Worm (Caenorhabditis elegans) whole organism, L2 larva: Measurements from ENCODE around the gene F27E5.7.

ENCODE experiments used
- C34F6.9 ChIP-seq: fragments of 150-350 bp; optimal IDR thresholded peaks from 2 replicates; lab custom pipeline; 2014; ENCODE audit warnings: missing biosample characterization, missing genetic modification characterization
- F13H6.1 ChIP-seq: sonication (generic microtip); optimal IDR thresholded peaks from 2 replicates; lab custom pipeline; 2016; ENCODE audit warnings: missing genetic modification characterization, missing compliant biosample characterization
- R02D3.7 ChIP-seq: fragments of 150-350 bp; optimal IDR thresholded peaks from 2 replicates; lab custom pipeline; 2014; ENCODE audit warnings: missing biosample characterization, missing genetic modification characterization
- Y55F3AM.14 ChIP-seq: fragments of 200-800 bp; sonication (Bioruptor generic); optimal IDR thresholded peaks from 2 replicates; lab custom pipeline; 2018; ENCODE audit warnings: mild to moderate bottlenecking, missing genetic modification characterization, missing compliant biosample characterization
- alr-1 ChIP-seq: fragments of 150-350 bp; optimal IDR thresholded peaks from 2 replicates; lab custom pipeline; 2014; ENCODE audit warnings: missing biosample characterization, missing genetic modification characterization
- aly-2 ChIP-seq: fragments of 150-350 bp; optimal IDR thresholded peaks from 2 replicates; lab custom pipeline; 2014; ENCODE audit warnings: missing biosample characterization, missing genetic modification characterization
- ama-1 ChIP-seq: fragments of 150-350 bp; optimal IDR thresholded peaks from 2 replicates; lab custom pipeline; 2018; ENCODE audit warnings: inconsistent platforms
- blmp-1 ChIP-seq: sonication (generic microtip); optimal IDR thresholded peaks from 2 replicates; lab custom pipeline; 2017; ENCODE audit warnings: missing genetic modification characterization, mild to moderate bottlenecking, missing compliant biosample characterization, antibody characterized with exemption, moderate library complexity; ENCODE audit not compliant: insufficient read depth
- ceh-16 ChIP-seq: fragments of 150-350 bp; optimal IDR thresholded peaks from 2 replicates; lab custom pipeline; 2014; ENCODE audit warnings: missing biosample characterization, missing genetic modification characterization
- ceh-82 ChIP-seq: fragments of 150-350 bp; optimal IDR thresholded peaks from 2 replicates; lab custom pipeline; 2014; ENCODE audit warnings: missing biosample characterization, missing genetic modification characterization
- crh-2 ChIP-seq: sonication (generic microtip); optimal IDR thresholded peaks from 2 replicates; lab custom pipeline; 2017; ENCODE audit warnings: missing biosample characterization, missing genetic modification characterization
- egl-27 ChIP-seq: sonication (generic microtip); optimal IDR thresholded peaks from 3 replicates; lab custom pipeline; 2017; ENCODE audit warnings: missing biosample characterization, missing genetic modification reagents, missing genetic modification characterization
- elt-1 ChIP-seq: fragments of 150-350 bp; optimal IDR thresholded peaks from 2 replicates; lab custom pipeline; 2014; ENCODE audit warnings: missing biosample characterization, missing genetic modification characterization
- fos-1 ChIP-seq: fragments of 150-350 bp; optimal IDR thresholded peaks from 2 replicates; lab custom pipeline; 2014; ENCODE audit warnings: missing biosample characterization, missing genetic modification characterization
- gmeb-1 ChIP-seq: fragments of 150-350 bp; optimal IDR thresholded peaks from 2 replicates; lab custom pipeline; 2014; ENCODE audit warnings: missing biosample characterization, missing genetic modification characterization
- lin-11 ChIP-seq: fragments of 150-350 bp; sonication (generic microtip); optimal IDR thresholded peaks from 2 replicates; lab custom pipeline; 2014; ENCODE audit warnings: missing biosample characterization, missing genetic modification characterization, inconsistent platforms, mixed read lengths
- lin-13 ChIP-seq: fragments of 150-350 bp; optimal IDR thresholded peaks from 2 replicates; lab custom pipeline; 2014; ENCODE audit warnings: missing biosample characterization, missing genetic modification reagents, missing genetic modification characterization
- lin-39 ChIP-seq: fragments of 150-350 bp; optimal IDR thresholded peaks from 2 replicates; lab custom pipeline; 2014; ENCODE audit warnings: missing biosample characterization, missing genetic modification reagents, missing genetic modification characterization
- lsy-2 ChIP-seq, 2 experiments: fragments of 150-350 bp in 1 of 2; sonication (generic microtip) in 1 of 2; optimal IDR thresholded peaks; 2 replicates each; lab custom pipeline; 2014 to 2017; ENCODE audit warnings: missing biosample characterization in 2 of 2, missing genetic modification characterization in 2 of 2
- mab-5 ChIP-seq: fragments of 150-350 bp; optimal IDR thresholded peaks from 2 replicates; lab custom pipeline; 2014; ENCODE audit warnings: missing biosample characterization, missing genetic modification characterization
- mbf-1 ChIP-seq: sonication (generic microtip); optimal IDR thresholded peaks from 2 replicates; lab custom pipeline; 2017; ENCODE audit warnings: missing biosample characterization, missing genetic modification characterization
- nhr-10 ChIP-seq: sonication (generic microtip); optimal IDR thresholded peaks from 2 replicates; lab custom pipeline; 2017; ENCODE audit warnings: missing biosample characterization, missing genetic modification characterization
- nhr-11 ChIP-seq: fragments of 150-350 bp; optimal IDR thresholded peaks from 2 replicates; lab custom pipeline; 2014; ENCODE audit warnings: missing biosample characterization, missing genetic modification characterization
- nhr-12 ChIP-seq: fragments of 150-350 bp; optimal IDR thresholded peaks from 2 replicates; lab custom pipeline; 2014; ENCODE audit warnings: missing biosample characterization, missing genetic modification characterization
- nhr-129 ChIP-seq: fragments of 150-350 bp; optimal IDR thresholded peaks from 2 replicates; lab custom pipeline; 2014; ENCODE audit warnings: missing biosample characterization, missing genetic modification characterization
- nhr-21 ChIP-seq: fragments of 150-350 bp; optimal IDR thresholded peaks from 2 replicates; lab custom pipeline; 2014; ENCODE audit warnings: missing biosample characterization, missing genetic modification characterization
- nhr-23 ChIP-seq: fragments of 150-350 bp; optimal IDR thresholded peaks from 2 replicates; lab custom pipeline; 2014; ENCODE audit warnings: missing biosample characterization, missing genetic modification reagents, missing genetic modification characterization
- nhr-237 ChIP-seq: fragments of 150-350 bp; optimal IDR thresholded peaks from 2 replicates; lab custom pipeline; 2014; ENCODE audit warnings: missing biosample characterization, missing genetic modification characterization
- nhr-6 ChIP-seq: fragments of 150-350 bp; optimal IDR thresholded peaks from 2 replicates; lab custom pipeline; 2014; ENCODE audit warnings: missing biosample characterization, missing genetic modification characterization
- peb-1 ChIP-seq: fragments of 150-350 bp; optimal IDR thresholded peaks from 2 replicates; lab custom pipeline; 2014; ENCODE audit warnings: missing biosample characterization, missing genetic modification characterization
- sem-4 ChIP-seq: fragments of 150-350 bp; optimal IDR thresholded peaks from 2 replicates; lab custom pipeline; 2014; ENCODE audit warnings: missing biosample characterization, missing genetic modification reagents, missing genetic modification characterization
- skn-1 ChIP-seq: sonication (generic microtip); optimal IDR thresholded peaks from 2 replicates; lab custom pipeline; 2017; ENCODE audit warnings: missing biosample characterization, missing genetic modification characterization
- sma-3 ChIP-seq: sonication (generic microtip); optimal IDR thresholded peaks from 2 replicates; lab custom pipeline; 2016; ENCODE audit warnings: missing genetic modification reagents, missing genetic modification characterization, missing compliant biosample characterization
- sma-9 ChIP-seq, 2 experiments: fragments of 150-350 bp in 1 of 2; sonication (generic microtip) in 1 of 2; optimal IDR thresholded peaks; 2 replicates each; lab custom pipeline; 2014 to 2016; ENCODE audit warnings: missing genetic modification characterization in 2 of 2, mild to moderate bottlenecking in 1 of 2, missing biosample characterization in 1 of 2, missing compliant biosample characterization in 1 of 2, missing genetic modification reagents in 1 of 2, moderate library complexity in 1 of 2
- snpc-4 ChIP-seq: fragments of 150-350 bp; optimal IDR thresholded peaks from 2 replicates; lab custom pipeline; 2014; ENCODE audit warnings: missing biosample characterization, missing genetic modification characterization
- unc-39 ChIP-seq: fragments of 150-350 bp; optimal IDR thresholded peaks from 2 replicates; lab custom pipeline; 2014; ENCODE audit warnings: missing biosample characterization, missing genetic modification characterization
- unc-55 ChIP-seq: fragments of 150-350 bp; sonication (generic microtip); optimal IDR thresholded peaks from 3 replicates; lab custom pipeline; 2014; ENCODE audit warnings: missing biosample characterization, missing genetic modification reagents, missing genetic modification characterization
- unc-62 ChIP-seq: fragments of 150-350 bp; optimal IDR thresholded peaks from 2 replicates; lab custom pipeline; 2014; ENCODE audit warnings: missing biosample characterization, missing genetic modification reagents, missing genetic modification characterization
- zag-1 ChIP-seq: fragments of 150-350 bp; optimal IDR thresholded peaks from 2 replicates; lab custom pipeline; 2014; ENCODE audit warnings: missing biosample characterization, missing genetic modification characterization
- ztf-1 ChIP-seq: fragments of 200-800 bp; sonication (Bioruptor generic); conservative IDR thresholded peaks from 2 replicates; pipeline ENCODE4 v1.3.6; 2022; ENCODE audit warnings: missing genetic modification characterization, missing compliant biosample characterization
- ztf-11 ChIP-seq: sonication (generic microtip); optimal IDR thresholded peaks from 2 replicates; lab custom pipeline; 2017; ENCODE audit warnings: missing biosample characterization, missing genetic modification characterization
- ztf-4 ChIP-seq: fragments of 150-350 bp; optimal IDR thresholded peaks from 2 replicates; lab custom pipeline; 2014; ENCODE audit warnings: missing biosample characterization, missing genetic modification characterization

Gene F27E5.7

DNA sequence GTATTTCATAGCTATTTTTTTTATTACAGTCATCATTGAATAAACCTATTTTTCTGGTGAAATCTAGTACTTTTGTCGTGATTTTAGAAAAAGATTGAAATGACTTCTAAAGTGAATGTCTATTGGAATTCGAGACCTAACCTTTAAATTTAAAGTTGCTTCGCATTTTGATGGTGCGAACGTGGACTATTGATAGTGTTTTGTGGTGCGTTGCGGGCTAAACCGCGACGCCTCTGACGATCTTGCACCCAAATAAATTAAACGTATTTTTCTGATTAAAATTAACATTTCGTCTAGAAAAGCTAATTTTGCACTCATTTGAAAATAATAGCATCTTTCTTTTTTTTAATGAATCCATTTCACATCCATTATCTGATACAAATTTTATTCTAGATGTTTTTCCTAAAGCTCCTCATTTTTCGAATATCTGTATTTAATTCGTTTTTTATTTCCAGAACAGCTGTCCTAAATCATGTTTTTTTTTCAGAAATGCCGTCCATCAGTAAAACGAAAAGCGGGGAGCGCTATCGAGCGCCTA is 49.9 kb downstream of the F27E5.7 start, which contains the start of gene wbp-11:
wbp-11 (plus strand) TSS at position 488 of the 538 bp plus-strand sequence.
- TF ChIP-seq skn-1 (tag; lab: Kevin White, UChicago) (no peak), zag-1 (tag; lab: Kevin White, UChicago) (no peak), ztf-11 (tag; lab: Kevin White, UChicago) (no peak), nhr-12 (tag; lab: Kevin White, UChicago) (no peak), sma-9 (GFP tag; optimal IDR thresholded peaks at IDR 0.05; lab: Kevin White, UChicago) (peak; percentile 0), sma-9 (tag; optimal IDR thresholded peaks at IDR 0.05; lab: Kevin White, UChicago) (no peak), nhr-129 (tag; lab: Kevin White, UChicago) (peak; percentile 38), fos-1 (tag; lab: Kevin White, UChicago) (no peak), nhr-237 (tag; lab: Kevin White, UChicago) (no peak), unc-55 (GFP tag; lab: Kevin White, UChicago) (peak; percentile 51), crh-2 (tag; lab: Kevin White, UChicago) (peak; percentile 16), lsy-2 (tag; optimal IDR thresholded peaks at IDR 0.05; lab: Kevin White, UChicago) (peak in 1 of 2 experiments; percentile 53), egl-27 (no peak), mbf-1 (tag; lab: Kevin White, UChicago) (no peak), C34F6.9 (tag; lab: Kevin White, UChicago) (peak; percentile 49), nhr-23 (tag; lab: Kevin White, UChicago) (no peak), gmeb-1 (tag; lab: Kevin White, UChicago) (no peak), unc-62 (GFP tag; lab: Kevin White, UChicago) (no peak)

DNA sequence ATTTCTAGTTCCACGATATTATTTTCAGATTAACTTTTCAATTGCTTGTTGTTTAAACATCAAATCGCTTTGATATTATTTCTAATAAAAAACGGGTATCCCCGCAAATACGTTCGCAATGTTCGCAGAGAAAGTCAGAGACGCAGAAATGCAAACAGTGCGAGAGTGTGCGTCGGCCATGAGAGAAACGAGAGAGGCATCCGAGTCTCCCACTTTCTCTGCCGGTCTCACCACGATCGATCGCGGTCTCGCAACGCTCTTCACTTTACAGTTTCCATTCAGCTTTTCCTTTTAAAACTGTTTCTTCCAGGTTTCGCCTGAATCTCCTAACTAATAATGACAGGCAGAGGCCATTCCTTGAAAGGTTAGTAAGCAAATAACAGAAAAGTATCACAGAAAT is 51.8 kb downstream of the F27E5.7 start, which contains the start of gene F33H1.4:
F33H1.4 (plus strand) TSS at position 311 of the 400 bp plus-strand sequence.
- no peak for TF ChIP-seq nhr-10
- no peak for TF ChIP-seq ama-1 (lab: Kevin White, UChicago)
- no peak for TF ChIP-seq ztf-1 (GFP tag; lab: Robert Waterston, UW)
- peak; percentile 47 for TF ChIP-seq nhr-129 (tag; lab: Kevin White, UChicago)
- no peak for TF ChIP-seq peb-1
- TF ChIP-seq elt-1 (tag; lab: Kevin White, UChicago) = no peak
- no peak for TF ChIP-seq gmeb-1 (tag; lab: Kevin White, UChicago)
- TF ChIP-seq egl-27 = no peak
- peak; percentile 48 for TF ChIP-seq sma-9 (GFP tag; optimal IDR thresholded peaks at IDR 0.05; lab: Kevin White, UChicago)
- no peak for TF ChIP-seq sma-9 (tag; optimal IDR thresholded peaks at IDR 0.05; lab: Kevin White, UChicago)
- TF ChIP-seq aly-2 (tag; lab: Kevin White, UChicago) = no peak
- no peak for TF ChIP-seq skn-1 (tag; lab: Kevin White, UChicago)
- TF ChIP-seq sma-3 = peak; percentile 24
- no peak for TF ChIP-seq F13H6.1 (tag; lab: Kevin White, UChicago)
- TF ChIP-seq sem-4 = no peak
- no peak for TF ChIP-seq snpc-4 (tag; lab: Kevin White, UChicago)
- peak; percentile 71 for TF ChIP-seq unc-55 (GFP tag; lab: Kevin White, UChicago)
- no peak for TF ChIP-seq unc-62 (GFP tag; lab: Kevin White, UChicago)
- no peak for TF ChIP-seq nhr-6 (tag; lab: Kevin White, UChicago)
- peak; percentile 38 for TF ChIP-seq fos-1 (tag; lab: Kevin White, UChicago)
- no peak for TF ChIP-seq ztf-4 (tag; lab: Kevin White, UChicago)
- TF ChIP-seq blmp-1 (tag; lab: Kevin White, UChicago) = peak; percentile 68
- peak; percentile 76 for TF ChIP-seq C34F6.9 (tag; lab: Kevin White, UChicago)
- TF ChIP-seq unc-39 (tag; lab: Kevin White, UChicago) = no peak
- TF ChIP-seq nhr-23 (tag; lab: Kevin White, UChicago) = no peak
- no peak for TF ChIP-seq ztf-11 (tag; lab: Kevin White, UChicago)
- TF ChIP-seq alr-1 (tag; lab: Kevin White, UChicago) = no peak
- TF ChIP-seq lin-11 (tag; lab: Kevin White, UChicago) = peak; percentile 37
- TF ChIP-seq nhr-21 (tag; lab: Kevin White, UChicago) = peak; percentile 44
- TF ChIP-seq lin-39 = no peak
- peak; percentile 98 for TF ChIP-seq lin-13 (GFP tag; lab: Kevin White, UChicago)
- no peak for TF ChIP-seq nhr-11 (tag; lab: Kevin White, UChicago)
- no peak for TF ChIP-seq R02D3.7 (tag; lab: Kevin White, UChicago)
- peak; percentile 61 to 96 for TF ChIP-seq lsy-2 (tag; optimal IDR thresholded peaks at IDR 0.05; lab: Kevin White, UChicago)
- no peak for TF ChIP-seq Y55F3AM.14 (GFP tag; lab: Kevin White, UChicago)
- no peak for TF ChIP-seq mab-5
- TF ChIP-seq nhr-12 (tag; lab: Kevin White, UChicago) = no peak
- TF ChIP-seq ceh-82 (tag; lab: Kevin White, UChicago) = no peak
- no peak for TF ChIP-seq crh-2 (tag; lab: Kevin White, UChicago)
- no peak for TF ChIP-seq ceh-16 (tag; lab: Kevin White, UChicago)
